Worm (Caenorhabditis elegans) whole organism, late embryonic: ENCODE data around the gene cav-1.
A peak's percentile ranks its signal among the peaks of the same experiment; 100 is the strongest.
"Not testable (repeated sequence)": the region's sequence is repeated elsewhere in the genome, so short reads cannot be mapped to it uniquely, and the experiment has no call there.

Source experiments
- K09A11.1 ChIP-seq: sonication (generic microtip); optimal IDR thresholded peaks from 2 replicates; lab custom pipeline; 2017; ENCODE audit warnings: antibody characterized with exemption, mild to moderate bottlenecking, missing genetic modification characterization, missing compliant biosample characterization; ENCODE audit not compliant: insufficient read depth
- ceh-14 ChIP-seq: sonication (generic microtip); optimal IDR thresholded peaks from 2 replicates; lab custom pipeline; 2016; ENCODE audit warnings: missing genotype, missing genetic modification characterization, missing compliant biosample characterization
- ceh-18 ChIP-seq: sonication (generic microtip); optimal IDR thresholded peaks from 2 replicates; lab custom pipeline; 2016; ENCODE audit warnings: missing genetic modification characterization, missing compliant biosample characterization
- ceh-22 ChIP-seq: sonication (generic microtip); optimal IDR thresholded peaks from 2 replicates; lab custom pipeline; 2017; ENCODE audit warnings: missing biosample characterization, missing genetic modification characterization
- ceh-24 ChIP-seq: sonication (generic microtip); optimal IDR thresholded peaks from 2 replicates; lab custom pipeline; 2016; ENCODE audit warnings: mild to moderate bottlenecking, missing genetic modification characterization, missing compliant biosample characterization
- ceh-31 ChIP-seq: sonication (generic microtip); optimal IDR thresholded peaks from 2 replicates; lab custom pipeline; 2016; ENCODE audit warnings: missing genetic modification characterization, missing compliant biosample characterization
- ceh-45 ChIP-seq: fragments of 200-800 bp; sonication (Bioruptor generic); IDR thresholded peaks from 2 replicates; pipeline ENCODE4 v1.3.6; 2022; ENCODE audit warnings: missing genetic modification reagents, missing genetic modification characterization, missing compliant biosample characterization
- ceh-6 ChIP-seq: fragments of 200-800 bp; sonication (Bioruptor generic); optimal IDR thresholded peaks from 2 replicates; lab custom pipeline; 2018; ENCODE audit warnings: mild to moderate bottlenecking, missing genetic modification characterization, missing compliant biosample characterization
- ceh-9 ChIP-seq: sonication (generic microtip); optimal IDR thresholded peaks from 2 replicates; lab custom pipeline; 2016; ENCODE audit warnings: mild to moderate bottlenecking, missing genetic modification characterization, inconsistent platforms, missing compliant biosample characterization
- dmd-4 ChIP-seq: sonication (generic microtip); optimal IDR thresholded peaks from 2 replicates; lab custom pipeline; 2016; ENCODE audit warnings: borderline replicate concordance, missing genetic modification characterization, missing compliant biosample characterization
- dve-1 ChIP-seq: sonication (generic microtip); optimal IDR thresholded peaks from 2 replicates; lab custom pipeline; 2017; ENCODE audit warnings: antibody characterized with exemption, mild to moderate bottlenecking, missing genetic modification characterization, missing compliant biosample characterization
- elt-4 ChIP-seq: sonication (generic microtip); optimal IDR thresholded peaks from 2 replicates; lab custom pipeline; 2016; ENCODE audit warnings: missing genetic modification characterization, missing compliant biosample characterization
- fax-1 ChIP-seq: sonication (generic microtip); optimal IDR thresholded peaks from 2 replicates; lab custom pipeline; 2016; ENCODE audit warnings: missing genotype, missing genetic modification characterization, missing compliant biosample characterization
- fkh-10 ChIP-seq: fragments of 150-350 bp; optimal IDR thresholded peaks from 2 replicates; lab custom pipeline; 2014; ENCODE audit warnings: missing biosample characterization, missing genetic modification reagents, missing genetic modification characterization
- gmeb-2 ChIP-seq: sonication (generic microtip); optimal IDR thresholded peaks from 2 replicates; lab custom pipeline; 2016; ENCODE audit warnings: missing genetic modification characterization, inconsistent platforms, missing compliant biosample characterization
- hlh-30 ChIP-seq: sonication (generic microtip); optimal IDR thresholded peaks from 2 replicates; lab custom pipeline; 2017; ENCODE audit warnings: antibody characterized with exemption, missing genetic modification characterization, missing compliant biosample characterization; ENCODE audit not compliant: insufficient read depth
- hlh-8 ChIP-seq: sonication (generic microtip); optimal IDR thresholded peaks from 2 replicates; lab custom pipeline; 2016; ENCODE audit warnings: missing genotype, missing genetic modification characterization, missing compliant biosample characterization
- lim-6 ChIP-seq: sonication (generic microtip); optimal IDR thresholded peaks from 2 replicates; lab custom pipeline; 2016; ENCODE audit warnings: missing genetic modification characterization, missing compliant biosample characterization
- mec-3 ChIP-seq: sonication (generic microtip); optimal IDR thresholded peaks from 2 replicates; lab custom pipeline; 2016; ENCODE audit warnings: borderline replicate concordance, missing genetic modification characterization, missing compliant biosample characterization
- nfya-1 ChIP-seq: sonication (generic microtip); optimal IDR thresholded peaks from 2 replicates; lab custom pipeline; 2017; ENCODE audit warnings: missing genetic modification characterization, mild to moderate bottlenecking, missing compliant biosample characterization, antibody characterized with exemption, moderate library complexity
- nhr-232 ChIP-seq: sonication (generic microtip); optimal IDR thresholded peaks from 2 replicates; lab custom pipeline; 2016; ENCODE audit warnings: missing genetic modification characterization, missing compliant biosample characterization
- npax-4 ChIP-seq: sonication (generic microtip); optimal IDR thresholded peaks from 2 replicates; lab custom pipeline; 2016; ENCODE audit warnings: missing genetic modification characterization, missing compliant biosample characterization
- pha-4 ChIP-seq: fragments of 150-350 bp; optimal IDR thresholded peaks from 2 replicates; lab custom pipeline; 2018; ENCODE audit warnings: missing biosample characterization, missing genetic modification reagents, missing genetic modification characterization
- pqm-1 ChIP-seq: sonication (generic microtip); optimal IDR thresholded peaks from 2 replicates; lab custom pipeline; 2016; ENCODE audit warnings: missing genetic modification characterization, missing compliant biosample characterization
- ref-2 ChIP-seq: sonication (generic microtip); optimal IDR thresholded peaks from 2 replicates; lab custom pipeline; 2016; ENCODE audit warnings: missing genetic modification characterization, missing compliant biosample characterization
- sdc-2 ChIP-seq: sonication (generic microtip); optimal IDR thresholded peaks from 2 replicates; lab custom pipeline; 2016; ENCODE audit warnings: missing genotype, missing genetic modification characterization, missing compliant biosample characterization
- sox-4 ChIP-seq: sonication (generic microtip); optimal IDR thresholded peaks from 2 replicates; lab custom pipeline; 2017; ENCODE audit warnings: mild to moderate bottlenecking, missing genetic modification characterization, inconsistent platforms, missing compliant biosample characterization
- tbx-2 ChIP-seq: sonication (generic microtip); optimal IDR thresholded peaks from 2 replicates; lab custom pipeline; 2016; ENCODE audit warnings: missing genetic modification characterization, missing compliant biosample characterization
- tbx-7 ChIP-seq: sonication (generic microtip); optimal IDR thresholded peaks from 2 replicates; lab custom pipeline; 2016; ENCODE audit warnings: missing genotype, missing genetic modification characterization, missing compliant biosample characterization
- ttx-3 ChIP-seq: sonication (generic microtip); optimal IDR thresholded peaks from 2 replicates; lab custom pipeline; 2016; ENCODE audit warnings: missing genetic modification reagents, missing genetic modification characterization, missing compliant biosample characterization
- unc-55 ChIP-seq: sonication (generic microtip); optimal IDR thresholded peaks from 2 replicates; lab custom pipeline; 2017; ENCODE audit warnings: missing biosample characterization, missing genetic modification reagents, missing genetic modification characterization
- ztf-16 ChIP-seq: sonication (generic microtip); optimal IDR thresholded peaks from 2 replicates; lab custom pipeline; 2017; ENCODE audit warnings: missing genetic modification characterization, missing compliant biosample characterization

cav-1 gene

DNA sequence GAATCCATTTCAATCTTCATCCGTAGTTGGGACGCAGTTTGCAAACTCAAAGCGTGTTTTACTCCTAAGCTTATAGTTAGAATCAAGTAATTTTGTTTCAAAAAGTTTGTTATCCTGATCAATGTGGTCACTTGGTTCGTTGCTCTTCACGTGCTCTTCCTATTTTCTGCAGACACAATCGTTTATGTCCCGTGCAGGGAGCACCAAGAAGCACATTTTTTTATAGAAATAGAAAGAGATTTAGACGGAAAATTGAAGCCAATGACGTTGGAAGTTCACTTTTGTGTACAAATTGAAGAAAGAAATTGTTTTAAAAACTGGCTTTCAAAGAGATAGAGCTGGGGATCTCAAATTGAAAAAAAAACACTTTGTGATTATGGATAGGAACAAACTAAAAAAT, 10.6 kb upstream of the cav-1 start:
- TF ChIP-seq ceh-45 (GFP tag; lab: Robert Waterston, UW) (no peak), hlh-8 (tag; lab: Kevin White, UChicago) (no peak), pqm-1 (tag; lab: Kevin White, UChicago) (no peak), nhr-232 (no peak), lim-6 (no peak), tbx-2 (no peak), ttx-3 (tag; lab: Kevin White, UChicago) (no peak), pha-4 (tag; lab: Kevin White, UChicago) (no peak), dve-1 (tag; lab: Kevin White, UChicago) (no peak), tbx-7 (no peak), ceh-14 (no peak), ref-2 (no peak), ztf-16 (tag; lab: Kevin White, UChicago) (no peak), nfya-1 (no peak), ceh-24 (no peak), ceh-22 (tag; lab: Kevin White, UChicago) (no peak)

DNA sequence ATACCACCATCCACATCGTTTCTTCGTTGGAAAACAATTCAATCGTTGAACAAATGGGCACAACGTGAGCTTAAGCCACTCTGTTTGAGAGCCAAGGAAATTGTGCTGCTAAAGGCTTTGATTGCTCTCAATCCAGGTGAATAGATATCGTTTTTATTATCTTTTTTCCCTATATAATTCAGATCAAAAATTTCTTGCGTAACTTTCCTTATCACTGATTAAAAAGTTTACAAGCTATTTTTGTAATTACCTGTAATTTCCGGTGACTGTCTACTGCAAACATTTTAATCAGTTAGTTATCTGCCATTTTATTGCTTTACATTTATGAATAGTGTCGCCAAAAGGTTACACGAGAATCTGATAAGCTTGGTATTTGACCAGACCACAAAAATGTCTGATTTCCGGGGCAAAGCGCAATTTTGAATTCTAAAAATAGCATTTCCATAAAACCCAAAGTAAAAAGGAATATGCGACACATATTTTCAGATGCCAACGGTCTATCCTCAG, 9.6 kb upstream of the cav-1 start:
- TF ChIP-seq gmeb-2 (no peak), ceh-6 (GFP tag; lab: Kevin White, UChicago) (no peak), nfya-1 (no peak), K09A11.1 (no peak), fkh-10 (no peak), ref-2 (no peak), ttx-3 (tag; lab: Kevin White, UChicago) (no peak), unc-55 (no peak)

- TF ChIP-seq elt-4 = no peak
- no peak for TF ChIP-seq hlh-30 (tag; lab: Kevin White, UChicago)
- no peak for TF ChIP-seq fkh-10
- TF ChIP-seq gmeb-2 = no peak
- no peak for TF ChIP-seq tbx-2
- TF ChIP-seq ceh-18 (tag; lab: Kevin White, UChicago) = no peak
- TF ChIP-seq ceh-22 (tag; lab: Kevin White, UChicago) = no peak
Observed at ce11 chrIV:9766250-9766649, 6.1 kb upstream of the cav-1 start, which contains the start of gene ssp-36. TSS of gene ssp-36 (minus strand) at chrIV:9766350.

DNA sequence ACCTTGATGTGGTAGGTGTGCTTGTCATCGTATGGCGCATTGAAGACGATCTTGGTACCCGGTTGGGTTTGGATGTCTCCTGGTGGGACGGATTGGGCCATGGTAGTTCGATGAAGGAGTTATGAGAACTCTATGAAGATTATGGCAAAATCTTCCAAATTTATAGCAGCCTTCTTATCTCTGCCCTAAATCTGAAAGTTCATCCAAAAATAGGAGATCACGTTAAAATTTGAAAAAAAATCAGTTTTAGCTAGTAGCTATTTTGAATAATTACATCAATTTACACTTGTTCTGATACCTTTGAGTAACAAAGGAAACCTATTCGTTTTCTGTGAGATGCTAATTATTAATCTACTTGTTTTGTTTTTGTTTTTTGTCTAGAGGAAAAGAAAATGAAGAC, 5.3 kb upstream of the cav-1 start, which contains the start of gene msp-79:
msp-79 (minus strand) TSS at position 101 of the 400 bp plus-strand sequence.
- TF ChIP-seq npax-4, sox-4, mec-3 (tag; lab: Kevin White, UChicago): not testable (repeated sequence)

DNA sequence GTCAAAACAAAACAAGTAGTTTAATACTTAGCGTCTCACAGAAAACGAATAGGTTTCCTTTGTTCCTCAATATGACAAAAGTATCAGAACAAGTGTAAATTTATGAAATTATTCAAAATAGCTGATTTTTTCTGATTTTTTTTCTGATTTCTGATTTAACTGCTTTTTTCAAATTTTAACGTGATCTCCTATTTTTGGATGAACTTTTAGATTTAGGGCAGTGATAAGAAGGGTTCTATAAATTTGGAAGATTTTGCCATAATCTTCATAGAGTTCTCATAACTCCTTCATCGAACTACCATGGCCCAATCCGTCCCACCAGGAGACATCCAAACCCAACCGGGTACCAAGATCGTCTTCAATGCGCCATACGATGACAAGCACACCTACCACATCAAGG, 2.6 kb upstream of the cav-1 start, which contains the start of gene msp-78:
msp-78 (plus strand) TSS at position 301 of the 400 bp plus-strand sequence.
- TF ChIP-seq sdc-2, unc-55, ref-2: not testable (repeated sequence)

DNA sequence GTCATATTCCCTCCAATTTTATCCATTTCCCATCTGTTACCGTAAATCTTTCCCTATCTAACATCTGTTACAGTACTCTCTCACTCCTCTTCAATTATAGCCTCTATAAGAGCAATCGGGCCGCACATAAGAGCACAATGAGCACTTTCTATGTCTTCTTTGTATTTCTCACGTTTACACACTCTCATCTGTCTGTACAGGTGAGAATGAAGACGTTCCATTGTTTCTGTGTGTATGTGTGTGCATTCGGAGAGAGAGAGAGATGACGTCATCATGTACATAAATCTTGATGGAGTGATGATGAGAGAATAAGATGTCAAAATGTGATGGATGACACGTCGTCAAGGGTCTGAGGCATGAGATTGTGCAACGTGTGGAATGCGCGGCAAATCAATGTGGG, 1.5 kb upstream of the cav-1 start:
- TF ChIP-seq dve-1 (tag; lab: Kevin White, UChicago) (no peak), mec-3 (tag; lab: Kevin White, UChicago) (no peak), tbx-2 (peak; percentile 62), fax-1 (tag; lab: Kevin White, UChicago) (no peak), unc-55 (peak; percentile 98), ceh-9 (tag; lab: Kevin White, UChicago) (no peak), dmd-4 (tag; lab: Kevin White, UChicago) (no peak), ceh-31 (tag; lab: Kevin White, UChicago) (peak; percentile 9), ref-2 (peak; percentile 20)
